Worm (Caenorhabditis elegans) whole organism, L2 larva: Measurements from ENCODE around the gene unc-23.

Experiments used
- F13H6.1 ChIP-seq: sonication (generic microtip); optimal IDR thresholded peaks from 2 replicates; lab custom pipeline; 2016; ENCODE audit warnings: missing genetic modification characterization, missing compliant biosample characterization
- ZK546.5 ChIP-seq: sonication (generic microtip); optimal IDR thresholded peaks from 2 replicates; lab custom pipeline; 2017; ENCODE audit warnings: missing biosample characterization, missing genetic modification characterization
- alr-1 ChIP-seq: fragments of 150-350 bp; optimal IDR thresholded peaks from 2 replicates; lab custom pipeline; 2014; ENCODE audit warnings: missing biosample characterization, missing genetic modification characterization
- mdl-1 ChIP-seq, 2 experiments: fragments of 150-350 bp in 1 of 2; sonication (generic microtip) in 1 of 2; optimal IDR thresholded peaks; 2 replicates each; lab custom pipeline; 2017; ENCODE audit warnings: missing biosample characterization in 2 of 2, missing genetic modification characterization in 2 of 2
- nhr-23 ChIP-seq: fragments of 150-350 bp; optimal IDR thresholded peaks from 2 replicates; lab custom pipeline; 2014; ENCODE audit warnings: missing biosample characterization, missing genetic modification reagents, missing genetic modification characterization
- nhr-237 ChIP-seq: fragments of 150-350 bp; optimal IDR thresholded peaks from 2 replicates; lab custom pipeline; 2014; ENCODE audit warnings: missing biosample characterization, missing genetic modification characterization
- unc-39 ChIP-seq: fragments of 150-350 bp; optimal IDR thresholded peaks from 2 replicates; lab custom pipeline; 2014; ENCODE audit warnings: missing biosample characterization, missing genetic modification characterization
- zag-1 ChIP-seq: fragments of 150-350 bp; optimal IDR thresholded peaks from 2 replicates; lab custom pipeline; 2014; ENCODE audit warnings: missing biosample characterization, missing genetic modification characterization
- ztf-11 ChIP-seq: sonication (generic microtip); optimal IDR thresholded peaks from 2 replicates; lab custom pipeline; 2017; ENCODE audit warnings: missing biosample characterization, missing genetic modification characterization
- ztf-4 ChIP-seq: fragments of 150-350 bp; optimal IDR thresholded peaks from 2 replicates; lab custom pipeline; 2014; ENCODE audit warnings: missing biosample characterization, missing genetic modification characterization

DNA sequence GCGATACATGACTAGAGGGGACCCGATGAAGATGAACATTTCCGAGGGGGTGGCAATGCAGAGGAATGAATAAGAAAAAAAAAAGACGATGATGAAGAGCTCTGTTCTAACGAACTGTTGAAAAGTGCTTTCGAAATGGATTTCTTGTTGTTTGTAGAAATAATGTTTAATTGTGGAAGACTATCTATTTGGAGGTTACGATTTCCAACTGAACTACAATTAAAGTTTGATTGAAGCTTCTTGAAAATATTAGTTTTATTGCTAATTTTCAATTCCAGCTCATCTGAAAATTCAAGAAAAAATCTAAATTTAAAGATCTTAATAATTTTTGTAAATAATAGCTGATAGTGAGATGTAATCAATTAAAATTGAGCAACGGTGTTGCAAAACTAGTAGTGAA is 8.3 kb downstream of the unc-23 start:
- TF ChIP-seq nhr-237 (tag; lab: Kevin White, UChicago) (no peak), F13H6.1 (no peak), nhr-23 (tag; lab: Kevin White, UChicago) (no peak), zag-1 (tag; lab: Kevin White, UChicago) (no peak), ZK546.5 (tag; lab: Kevin White, UChicago) (no peak), ztf-4 (tag; lab: Kevin White, UChicago) (no peak), alr-1 (tag; lab: Kevin White, UChicago) (no peak), ztf-11 (tag; lab: Kevin White, UChicago) (no peak), unc-39 (tag; lab: Kevin White, UChicago) (no peak), mdl-1 (tag; optimal IDR thresholded peaks at IDR 0.05; lab: Kevin White, UChicago) (no peak)
